Fruit fly (Drosophila melanogaster): Measurements from ENCODE around the gene Elo68beta.
A peak's percentile ranks its signal among the peaks of the same experiment; 100 is the strongest.

Elo68beta gene

dm6 chr3L:11091943-11092609, 9.4 kb downstream of the Elo68beta start (continued):
- TF ChIP-seq BEAF-32 (GFP tag; optimal IDR thresholded peaks at IDR 0.05) (peak; percentile 1), CG12236 (GFP tag; optimal IDR thresholded peaks at IDR 0.05) (peak; percentile 4), CG4328 (GFP tag; optimal IDR thresholded peaks at IDR 0.05) (peak; percentile 35), CG11560 (tag; IDR thresholded peaks at IDR 0.05) (no peak), jigr1 (GFP tag; IDR thresholded peaks at IDR 0.05) (no peak), nau (GFP tag; optimal IDR thresholded peaks at IDR 0.05) (peak; percentile 47), ranshi (GFP tag; IDR thresholded peaks at IDR 0.05) (peak; percentile 13; the same call in 1 of the 2 replicates), CG17829 (tag; optimal IDR thresholded peaks at IDR 0.05) (peak; percentile 31), Eip74EF (GFP tag; optimal IDR thresholded peaks at IDR 0.05) (no peak), CG14441 (GFP tag; IDR thresholded peaks at IDR 0.05) (peak; percentile 7; the same call in 1 of the 2 replicates), CG14860 (GFP tag; IDR thresholded peaks at IDR 0.05; ENCODE audit: partially characterized antibody) (no peak), toy (GFP tag; IDR thresholded peaks at IDR 0.05) (no peak), CG12299 (tag; optimal IDR thresholded peaks at IDR 0.05) (no peak), Vsx1 (GFP tag; optimal IDR thresholded peaks at IDR 0.05) (peak; percentile 47), Spps (tag; optimal IDR thresholded peaks at IDR 0.05) (no peak), Usf (GFP tag; optimal IDR thresholded peaks at IDR 0.05) (no peak), lola (GFP tag; optimal IDR thresholded peaks at IDR 0.05) (no peak), twi (tag; optimal IDR thresholded peaks at IDR 0.05) (no peak), lab (GFP tag; optimal IDR thresholded peaks at IDR 0.05) (peak; percentile 80), CG11723 (GFP tag; optimal IDR thresholded peaks at IDR 0.05) (peak; percentile 2), Dll (GFP tag; IDR thresholded peaks at IDR 0.05; ENCODE audit: partially characterized antibody) (no peak), Poxn (GFP tag; IDR thresholded peaks at IDR 0.05) (no peak), dimm (GFP tag; IDR thresholded peaks at IDR 0.05) (no peak), CG15601 (tag; optimal IDR thresholded peaks at IDR 0.05) (peak; percentile 19), CG8478 (optimal IDR thresholded peaks at IDR 0.05) (no peak), Fer2 (tag; optimal IDR thresholded peaks at IDR 0.05) (no peak), CG6689 (GFP tag; IDR thresholded peaks at IDR 0.05) (no peak), sna (GFP tag; IDR thresholded peaks at IDR 0.05; ENCODE audit: partially characterized antibody) (no peak), CG14050 (GFP tag; IDR thresholded peaks at IDR 0.05) (no peak), usp (GFP tag; optimal IDR thresholded peaks at IDR 0.05) (no peak), Nf-YA (GFP tag; IDR thresholded peaks at IDR 0.05) (no peak), CG7839 (tag; optimal IDR thresholded peaks at IDR 0.05) (peak; percentile 43), ATbp (GFP tag; optimal IDR thresholded peaks at IDR 0.05) (no peak), Ptx1 (GFP tag; IDR thresholded peaks at IDR 0.05) (peak; percentile 30; the same call in 1 of the 2 replicates), sens (GFP tag) (peak; percentile 6), CG43689 (GFP tag; IDR thresholded peaks at IDR 0.05) (no peak), CG10274 (GFP tag; optimal IDR thresholded peaks at IDR 0.05) (no peak), sim (GFP tag; IDR thresholded peaks at IDR 0.05) (no peak), Gsc (GFP tag; IDR thresholded peaks at IDR 0.05) (no peak), hth (optimal IDR thresholded peaks at IDR 0.05) (no peak), Atf6 (GFP tag; IDR thresholded peaks at IDR 0.05) (peak; percentile 41; the same call in 1 of the 2 replicates), D19B (GFP tag; optimal IDR thresholded peaks at IDR 0.05) (no peak), CG3281 (GFP tag; optimal IDR thresholded peaks at IDR 0.05) (peak; percentile 35), CG1792 (GFP tag; optimal IDR thresholded peaks at IDR 0.05) (peak; percentile 36), CG15269 (tag; optimal IDR thresholded peaks at IDR 0.05) (no peak), chm (GFP tag; IDR thresholded peaks at IDR 0.05) (peak; percentile 84), CkIIα-i1 (GFP tag; IDR thresholded peaks at IDR 0.05) (no peak), Adf1 (GFP tag; IDR thresholded peaks at IDR 0.05) (no peak), exex (tag; optimal IDR thresholded peaks at IDR 0.05) (no peak), chif (GFP tag; optimal IDR thresholded peaks at IDR 0.05) (peak; percentile 13 to 47)
